In genomic region chr2L:10418981-10419380, dm6 we compare ENCODE assay signal across 1 fruit fly cellular context.
TF ChIP-seq lines count a peak whose summit lies in the region.

TSS of gene RfC3 (plus strand) at chr2L:10419190.

TF ChIP-seq in whole organism, embryonic, 481 proteins besides CTCF, POLR2A, EP300 and RAD21 (continued from another document and continues in another):
- TF ChIP-seq CG12236 (GFP tag; optimal IDR thresholded peaks at IDR 0.05; lab: Kevin White, UChicago), result no peak
- TF ChIP-seq so (GFP tag; IDR thresholded peaks at IDR 0.05; lab: Robert Waterston, UW), result no peak
- peak; percentile 83 for TF ChIP-seq Bgb (GFP tag; IDR thresholded peaks at IDR 0.05; lab: Robert Waterston, UW; ENCODE audit: partially characterized antibody)
- no peak for TF ChIP-seq Dfd (GFP tag; optimal IDR thresholded peaks at IDR 0.05; lab: Kevin White, UChicago)
- peak; percentile 85 for TF ChIP-seq Dll (GFP tag; IDR thresholded peaks at IDR 0.05; lab: Robert Waterston, UW; ENCODE audit: partially characterized antibody)
- TF ChIP-seq exex (tag; optimal IDR thresholded peaks at IDR 0.05; lab: Kevin White, UChicago), result no peak
- TF ChIP-seq Oli (tag; optimal IDR thresholded peaks at IDR 0.05; lab: Kevin White, UChicago), result no peak
- TF ChIP-seq D (optimal IDR thresholded peaks at IDR 0.05; lab: Kevin White, UChicago), result no peak
- TF ChIP-seq D (GFP tag; optimal IDR thresholded peaks at IDR 0.05; lab: Kevin White, UChicago), result no peak
- TF ChIP-seq CG33213 (GFP tag; optimal IDR thresholded peaks at IDR 0.05; lab: Kevin White, UChicago), result no peak
- peak; percentile 2 for TF ChIP-seq CG17829 (tag; optimal IDR thresholded peaks at IDR 0.05; lab: Kevin White, UChicago)
- no peak for TF ChIP-seq cwo (GFP tag; optimal IDR thresholded peaks at IDR 0.05; lab: Kevin White, UChicago)
- no peak for TF ChIP-seq gsb (GFP tag; IDR thresholded peaks at IDR 0.05; lab: Robert Waterston, UW)
- no peak for TF ChIP-seq Abd-B (GFP tag; optimal IDR thresholded peaks at IDR 0.05; lab: Kevin White, UChicago)
- TF ChIP-seq Mes4 (GFP tag; optimal IDR thresholded peaks at IDR 0.05; lab: Kevin White, UChicago), result no peak
- TF ChIP-seq onecut (GFP tag; IDR thresholded peaks at IDR 0.05; lab: Robert Waterston, UW), result peak; percentile 54; the same call in 1 of the 2 replicates
- TF ChIP-seq sug (tag; optimal IDR thresholded peaks at IDR 0.05; lab: Kevin White, UChicago), result peak; percentile 20
- TF ChIP-seq CG1792 (GFP tag; optimal IDR thresholded peaks at IDR 0.05; lab: Kevin White, UChicago), result no peak
- TF ChIP-seq CG14860 (GFP tag; IDR thresholded peaks at IDR 0.05; lab: Robert Waterston, UW; ENCODE audit: partially characterized antibody), result peak; percentile 91
- no peak for TF ChIP-seq eyg (GFP tag; optimal IDR thresholded peaks at IDR 0.05; lab: Kevin White, UChicago)
- TF ChIP-seq CG8290 (GFP tag; optimal IDR thresholded peaks at IDR 0.05; lab: Kevin White, UChicago), result no peak
- TF ChIP-seq CG8290 (tag; optimal IDR thresholded peaks at IDR 0.05; lab: Kevin White, UChicago), result no peak
- TF ChIP-seq eve (GFP tag; optimal IDR thresholded peaks at IDR 0.05; lab: Kevin White, UChicago), result no peak
- TF ChIP-seq sim (GFP tag; IDR thresholded peaks at IDR 0.05; lab: Robert Waterston, UW), result no peak
- TF ChIP-seq Ssrp (tag; optimal IDR thresholded peaks at IDR 0.05; lab: Kevin White, UChicago), result no peak
- TF ChIP-seq Fer1 (GFP tag; optimal IDR thresholded peaks at IDR 0.05; lab: Kevin White, UChicago), result no peak
- no peak for TF ChIP-seq Nf-YA (GFP tag; IDR thresholded peaks at IDR 0.05; lab: Robert Waterston, UW)
- TF ChIP-seq HLH4C (GFP tag; IDR thresholded peaks at IDR 0.05; lab: Robert Waterston, UW; ENCODE audit: partially characterized antibody), result peak; percentile 98
- no peak for TF ChIP-seq ara (GFP tag; IDR thresholded peaks at IDR 0.05; lab: Robert Waterston, UW)
- no peak for TF ChIP-seq MTF-1 (GFP tag; optimal IDR thresholded peaks at IDR 0.05; lab: Kevin White, UChicago; ENCODE audit: borderline replicate concordance)
- TF ChIP-seq sd (tag; optimal IDR thresholded peaks at IDR 0.05; lab: Kevin White, UChicago), result no peak
- no peak for TF ChIP-seq CG12104 (GFP tag; optimal IDR thresholded peaks at IDR 0.05; lab: Kevin White, UChicago)
- no peak for TF ChIP-seq CG16863 (GFP tag; optimal IDR thresholded peaks at IDR 0.05; lab: Kevin White, UChicago)
- no peak for TF ChIP-seq CG11085 (GFP tag; IDR thresholded peaks at IDR 0.05; lab: Robert Waterston, UW)
- no peak for TF ChIP-seq chn (GFP tag; optimal IDR thresholded peaks at IDR 0.05; lab: Kevin White, UChicago)
- no peak for TF ChIP-seq usp (GFP tag; optimal IDR thresholded peaks at IDR 0.05; lab: Kevin White, UChicago)
- TF ChIP-seq chm (GFP tag; IDR thresholded peaks at IDR 0.05; lab: Robert Waterston, UW), result no peak
- TF ChIP-seq CG4360 (GFP tag; IDR thresholded peaks at IDR 0.05; lab: Robert Waterston, UW), result no peak
- TF ChIP-seq Dip3 (GFP tag; optimal IDR thresholded peaks at IDR 0.05; lab: Kevin White, UChicago), result no peak
- peak; percentile 84; the same call in 1 of the 4 replicates for TF ChIP-seq chinmo (GFP tag; IDR thresholded peaks at IDR 0.05; lab: Robert Waterston, UW; ENCODE audit: partially characterized antibody)
- no peak for TF ChIP-seq Vsx1 (GFP tag; optimal IDR thresholded peaks at IDR 0.05; lab: Kevin White, UChicago)
- TF ChIP-seq Awh (GFP tag; IDR thresholded peaks at IDR 0.05; lab: Robert Waterston, UW), result no peak
- no peak for TF ChIP-seq lola (GFP tag; optimal IDR thresholded peaks at IDR 0.05; lab: Kevin White, UChicago)
- no peak for TF ChIP-seq CG14441 (GFP tag; IDR thresholded peaks at IDR 0.05; lab: Robert Waterston, UW)
- no peak for TF ChIP-seq repo (GFP tag; optimal IDR thresholded peaks at IDR 0.05; lab: Kevin White, UChicago)
- TF ChIP-seq CG4617 (GFP tag; optimal IDR thresholded peaks at IDR 0.05; lab: Kevin White, UChicago; ENCODE audit: borderline replicate concordance), result no peak
- TF ChIP-seq CG11560 (tag; IDR thresholded peaks at IDR 0.05; lab: Robert Waterston, UW), result no peak
- no peak for TF ChIP-seq danr (GFP tag; IDR thresholded peaks at IDR 0.05; lab: Robert Waterston, UW)
- peak; percentile 79 for TF ChIP-seq hbn (GFP tag; IDR thresholded peaks at IDR 0.05; lab: Robert Waterston, UW; ENCODE audit: partially characterized antibody)
- TF ChIP-seq ind (GFP tag; optimal IDR thresholded peaks at IDR 0.05; lab: Kevin White, UChicago), result no peak
- TF ChIP-seq Med (GFP tag; lab: Kevin White, UChicago), result peak; percentile 54
- TF ChIP-seq lmd (GFP tag; IDR thresholded peaks at IDR 0.05; lab: Robert Waterston, UW), result no peak
- no peak for TF ChIP-seq CG1529 (GFP tag; optimal IDR thresholded peaks at IDR 0.05; lab: Kevin White, UChicago)
- no peak for TF ChIP-seq CG15269 (tag; optimal IDR thresholded peaks at IDR 0.05; lab: Kevin White, UChicago)
- TF ChIP-seq Lpt (GFP tag; optimal IDR thresholded peaks at IDR 0.05; lab: Kevin White, UChicago), result no peak
- no peak for TF ChIP-seq tll (GFP tag; optimal IDR thresholded peaks at IDR 0.05; lab: Kevin White, UChicago)
- no peak for TF ChIP-seq CG3163 (GFP tag; optimal IDR thresholded peaks at IDR 0.05; lab: Kevin White, UChicago)
- no peak for TF ChIP-seq tup (GFP tag; optimal IDR thresholded peaks at IDR 0.05; lab: Kevin White, UChicago)
- TF ChIP-seq CG9797 (GFP tag; optimal IDR thresholded peaks at IDR 0.05; lab: Kevin White, UChicago), result no peak
- no peak for TF ChIP-seq Xbp1 (GFP tag; optimal IDR thresholded peaks at IDR 0.05; lab: Kevin White, UChicago)
- no peak for TF ChIP-seq CG8388 (GFP tag; optimal IDR thresholded peaks at IDR 0.05; lab: Kevin White, UChicago)
- TF ChIP-seq esg (GFP tag; conservative IDR thresholded peaks at IDR 0.05; lab: Robert Waterston, UW), result no peak
- TF ChIP-seq CG7963 (GFP tag; IDR thresholded peaks at IDR 0.05; lab: Robert Waterston, UW; ENCODE audit: partially characterized antibody), result peak; percentile 94
- TF ChIP-seq org-1 (GFP tag; optimal IDR thresholded peaks at IDR 0.05; lab: Kevin White, UChicago), result no peak
- no peak for TF ChIP-seq CG18262 (tag; optimal IDR thresholded peaks at IDR 0.05; lab: Kevin White, UChicago)
- no peak for TF ChIP-seq CG6272 (GFP tag; IDR thresholded peaks at IDR 0.05; lab: Robert Waterston, UW)
- TF ChIP-seq CG17612 (GFP tag; IDR thresholded peaks at IDR 0.05; lab: Robert Waterston, UW), result no peak
- TF ChIP-seq Dp (GFP tag; optimal IDR thresholded peaks at IDR 0.05; lab: Kevin White, UChicago), result peak; percentile 92
- TF ChIP-seq Gug (GFP tag; IDR thresholded peaks at IDR 0.05; lab: Robert Waterston, UW), result no peak
- no peak for TF ChIP-seq ap (GFP tag; IDR thresholded peaks at IDR 0.05; lab: Robert Waterston, UW)
- no peak for TF ChIP-seq Pdp1 (GFP tag; optimal IDR thresholded peaks at IDR 0.05; lab: Kevin White, UChicago)
- no peak for TF ChIP-seq CG12219 (GFP tag; optimal IDR thresholded peaks at IDR 0.05; lab: Kevin White, UChicago)
- TF ChIP-seq CG12391 (tag; optimal IDR thresholded peaks at IDR 0.05; lab: Kevin White, UChicago), result no peak
- TF ChIP-seq BtbVII (GFP tag; optimal IDR thresholded peaks at IDR 0.05; lab: Kevin White, UChicago), result no peak
- no peak for TF ChIP-seq CG2875 (GFP tag; optimal IDR thresholded peaks at IDR 0.05; lab: Kevin White, UChicago)
- TF ChIP-seq Dek (tag; optimal IDR thresholded peaks at IDR 0.05; lab: Kevin White, UChicago), result no peak
- TF ChIP-seq CG18764 (GFP tag; optimal IDR thresholded peaks at IDR 0.05; lab: Kevin White, UChicago), result no peak
- peak; percentile 75 for TF ChIP-seq unc-4 (GFP tag; IDR thresholded peaks at IDR 0.05; lab: Robert Waterston, UW; ENCODE audit: partially characterized antibody)
- no peak for TF ChIP-seq pb (GFP tag; optimal IDR thresholded peaks at IDR 0.05; lab: Kevin White, UChicago)
- TF ChIP-seq CG30020 (tag; optimal IDR thresholded peaks at IDR 0.05; lab: Kevin White, UChicago), result peak; percentile 92
- TF ChIP-seq Lim3 (GFP tag; IDR thresholded peaks at IDR 0.05; lab: Robert Waterston, UW), result no peak
- no peak for TF ChIP-seq jing (GFP tag; optimal IDR thresholded peaks at IDR 0.05; lab: Kevin White, UChicago)
- no peak for TF ChIP-seq CG10462 (GFP tag; optimal IDR thresholded peaks at IDR 0.05; lab: Kevin White, UChicago)
- no peak for TF ChIP-seq phol (tag; optimal IDR thresholded peaks at IDR 0.05; lab: Kevin White, UChicago)
- TF ChIP-seq corto (GFP tag; optimal IDR thresholded peaks at IDR 0.05; lab: Kevin White, UChicago), result no peak
- no peak for TF ChIP-seq dan (GFP tag; IDR thresholded peaks at IDR 0.05; lab: Robert Waterston, UW)
- no peak for TF ChIP-seq CG11247 (GFP tag; IDR thresholded peaks at IDR 0.05; lab: Robert Waterston, UW)
- no peak for TF ChIP-seq bcd (GFP tag; optimal IDR thresholded peaks at IDR 0.05; lab: Kevin White, UChicago)
- TF ChIP-seq Max (GFP tag; optimal IDR thresholded peaks at IDR 0.05; lab: Kevin White, UChicago), result peak; percentile 28
- peak; percentile 75 for TF ChIP-seq stwl (tag; optimal IDR thresholded peaks at IDR 0.05; lab: Kevin White, UChicago)
- no peak for TF ChIP-seq CG5953 (GFP tag; IDR thresholded peaks at IDR 0.05; lab: Robert Waterston, UW)
- TF ChIP-seq kay (GFP tag; optimal IDR thresholded peaks at IDR 0.05; lab: Kevin White, UChicago), result no peak
- TF ChIP-seq CG15011 (GFP tag; optimal IDR thresholded peaks at IDR 0.05; lab: Kevin White, UChicago), result no peak
- TF ChIP-seq CG13296 (GFP tag; optimal IDR thresholded peaks at IDR 0.05; lab: Kevin White, UChicago), result no peak
- no peak for TF ChIP-seq schlank (tag; optimal IDR thresholded peaks at IDR 0.05; lab: Kevin White, UChicago)
- no peak for TF ChIP-seq CkIIα-i1 (GFP tag; IDR thresholded peaks at IDR 0.05; lab: Robert Waterston, UW)
- no peak for TF ChIP-seq jumu (GFP tag; optimal IDR thresholded peaks at IDR 0.05; lab: Kevin White, UChicago)
- no peak for TF ChIP-seq Dad (GFP tag; optimal IDR thresholded peaks at IDR 0.05; lab: Kevin White, UChicago)
- TF ChIP-seq CG15479 (GFP tag; optimal IDR thresholded peaks at IDR 0.05; lab: Kevin White, UChicago), result no peak
- no peak for TF ChIP-seq da (GFP tag; optimal IDR thresholded peaks at IDR 0.05; lab: Kevin White, UChicago)
- peak; percentile 94 for TF ChIP-seq nerfin-2 (GFP tag; IDR thresholded peaks at IDR 0.05; lab: Robert Waterston, UW; ENCODE audit: partially characterized antibody)
- TF ChIP-seq Opbp (GFP tag; IDR thresholded peaks at IDR 0.05; lab: Robert Waterston, UW; ENCODE audit: partially characterized antibody), result peak; percentile 73; the same call in 2 of the 3 replicates
- no peak for TF ChIP-seq D19B (GFP tag; optimal IDR thresholded peaks at IDR 0.05; lab: Kevin White, UChicago)
- peak; percentile 94 for TF ChIP-seq mld (GFP tag; IDR thresholded peaks at IDR 0.05; lab: Robert Waterston, UW; ENCODE audit: partially characterized antibody)
- TF ChIP-seq Hey (tag; optimal IDR thresholded peaks at IDR 0.05; lab: Kevin White, UChicago), result no peak
- TF ChIP-seq E2f2 (GFP tag; IDR thresholded peaks at IDR 0.05; lab: Robert Waterston, UW), result peak; percentile 90
- TF ChIP-seq CG34422 (GFP tag; IDR thresholded peaks at IDR 0.05; lab: Robert Waterston, UW), result no peak
- TF ChIP-seq HmgZ (tag; optimal IDR thresholded peaks at IDR 0.05; lab: Kevin White, UChicago), result no peak
- no peak for TF ChIP-seq E2f1 (GFP tag; IDR thresholded peaks at IDR 0.05; lab: Robert Waterston, UW)
- no peak for TF ChIP-seq CG5180 (GFP tag; optimal IDR thresholded peaks at IDR 0.05; lab: Kevin White, UChicago)
- peak; percentile 7 for TF ChIP-seq CG12659 (GFP tag; optimal IDR thresholded peaks at IDR 0.05; lab: Kevin White, UChicago)
- TF ChIP-seq Aef1 (GFP tag; IDR thresholded peaks at IDR 0.05; lab: Robert Waterston, UW), result no peak
- TF ChIP-seq CG2116 (GFP tag; optimal IDR thresholded peaks at IDR 0.05; lab: Kevin White, UChicago), result peak; percentile 94
- TF ChIP-seq CG7839 (tag; optimal IDR thresholded peaks at IDR 0.05; lab: Kevin White, UChicago), result no peak
- TF ChIP-seq CG2889 (GFP tag; IDR thresholded peaks at IDR 0.05; lab: Robert Waterston, UW), result no peak
- TF ChIP-seq Xrp1 (GFP tag; IDR thresholded peaks at IDR 0.05; lab: Robert Waterston, UW), result no peak
- no peak for TF ChIP-seq Sox102F (GFP tag; optimal IDR thresholded peaks at IDR 0.05; lab: Kevin White, UChicago)
- no peak for TF ChIP-seq CG14965 (GFP tag; optimal IDR thresholded peaks at IDR 0.05; lab: Kevin White, UChicago; ENCODE audit: borderline replicate concordance)
- TF ChIP-seq MESR4 (GFP tag; optimal IDR thresholded peaks at IDR 0.05; lab: Kevin White, UChicago), result peak; percentile 29
- TF ChIP-seq Spps (tag; optimal IDR thresholded peaks at IDR 0.05; lab: Kevin White, UChicago), result no peak
- TF ChIP-seq CG7372 (GFP tag; IDR thresholded peaks at IDR 0.05; lab: Robert Waterston, UW), result no peak
- TF ChIP-seq trh (GFP tag; optimal IDR thresholded peaks at IDR 0.05; lab: Kevin White, UChicago), result no peak
- TF ChIP-seq dimm (GFP tag; IDR thresholded peaks at IDR 0.05; lab: Robert Waterston, UW), result no peak
- no peak for TF ChIP-seq zfh2 (GFP tag; optimal IDR thresholded peaks at IDR 0.05; lab: Kevin White, UChicago)
- TF ChIP-seq dmrt11E (tag; optimal IDR thresholded peaks at IDR 0.05; lab: Kevin White, UChicago), result no peak
- peak; percentile 97 for TF ChIP-seq tna (GFP tag; IDR thresholded peaks at IDR 0.05; lab: Robert Waterston, UW; ENCODE audit: partially characterized antibody)
- TF ChIP-seq CG34224 (GFP tag; IDR thresholded peaks at IDR 0.05; lab: Robert Waterston, UW; ENCODE audit: partially characterized antibody), result peak; percentile 98
- TF ChIP-seq Sry-β (GFP tag; optimal IDR thresholded peaks at IDR 0.05; lab: Kevin White, UChicago), result no peak
- TF ChIP-seq Taf1 (GFP tag; IDR thresholded peaks at IDR 0.05; lab: Robert Waterston, UW), result no peak
- TF ChIP-seq Mad (GFP tag; optimal IDR thresholded peaks at IDR 0.05; lab: Kevin White, UChicago), result no peak
- no peak for TF ChIP-seq pnt (GFP tag; optimal IDR thresholded peaks at IDR 0.05; lab: Kevin White, UChicago)
- peak; percentile 75 for TF ChIP-seq Doc3 (GFP tag; IDR thresholded peaks at IDR 0.05; lab: Robert Waterston, UW; ENCODE audit: partially characterized antibody)
- no peak for TF ChIP-seq CG17568 (GFP tag; optimal IDR thresholded peaks at IDR 0.05; lab: Kevin White, UChicago)
- no peak for TF ChIP-seq Optix (GFP tag; IDR thresholded peaks at IDR 0.05; lab: Robert Waterston, UW)
- no peak for TF ChIP-seq gro (GFP tag; optimal IDR thresholded peaks at IDR 0.05; lab: Kevin White, UChicago)
- TF ChIP-seq ab (GFP tag; optimal IDR thresholded peaks at IDR 0.05; lab: Kevin White, UChicago), result no peak
- TF ChIP-seq CG32532 (GFP tag; IDR thresholded peaks at IDR 0.05; lab: Robert Waterston, UW), result no peak
- no peak for TF ChIP-seq CG4328 (GFP tag; optimal IDR thresholded peaks at IDR 0.05; lab: Kevin White, UChicago)
